Worm (Caenorhabditis elegans): ENCODE data around the gene acc-1.

DNA sequence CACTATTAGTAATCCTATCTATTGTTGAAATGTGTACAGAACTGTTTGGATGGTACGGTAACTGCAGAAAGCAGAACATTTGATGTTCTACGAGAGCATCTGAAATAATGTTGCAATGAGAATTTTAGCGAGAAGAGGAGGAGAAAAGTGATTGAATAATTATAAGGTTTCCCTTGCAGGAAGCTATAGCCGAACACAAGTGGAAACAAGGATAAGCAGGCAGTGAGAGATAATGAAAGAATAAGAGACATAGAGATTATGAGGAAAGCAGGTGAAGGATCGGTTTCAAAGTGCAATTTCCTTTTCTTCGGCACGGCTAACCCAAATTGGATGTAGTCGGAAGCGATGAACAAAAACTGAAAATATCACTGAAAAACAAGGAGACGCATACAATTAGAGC, 15.9 kb upstream of the acc-1 start, which contains the start of gene del-2:
- TF ChIP-seq peb-1 (tag; optimal IDR thresholded peaks at IDR 0.05) (no peak), alr-1 (tag; optimal IDR thresholded peaks at IDR 0.05) (no peak), nhr-77 (tag; optimal IDR thresholded peaks at IDR 0.05) (no peak), nhr-129 (tag; optimal IDR thresholded peaks at IDR 0.05) (no peak), nhr-6 (tag; optimal IDR thresholded peaks at IDR 0.05) (no peak), ama-1 (optimal IDR thresholded peaks at IDR 0.05) (no peak), ztf-11 (tag; optimal IDR thresholded peaks at IDR 0.05) (no peak), fos-1 (tag; optimal IDR thresholded peaks at IDR 0.05) (no peak), nhr-12 (tag; optimal IDR thresholded peaks at IDR 0.05) (no peak), nhr-237 (tag; optimal IDR thresholded peaks at IDR 0.05) (no peak), egl-27 (tag; optimal IDR thresholded peaks at IDR 0.05) (no peak)

Data from whole organism, L2 larva.